Fruit fly (Drosophila melanogaster): ENCODE results near the gene CG3246.

The CG3246 gene

DNA sequence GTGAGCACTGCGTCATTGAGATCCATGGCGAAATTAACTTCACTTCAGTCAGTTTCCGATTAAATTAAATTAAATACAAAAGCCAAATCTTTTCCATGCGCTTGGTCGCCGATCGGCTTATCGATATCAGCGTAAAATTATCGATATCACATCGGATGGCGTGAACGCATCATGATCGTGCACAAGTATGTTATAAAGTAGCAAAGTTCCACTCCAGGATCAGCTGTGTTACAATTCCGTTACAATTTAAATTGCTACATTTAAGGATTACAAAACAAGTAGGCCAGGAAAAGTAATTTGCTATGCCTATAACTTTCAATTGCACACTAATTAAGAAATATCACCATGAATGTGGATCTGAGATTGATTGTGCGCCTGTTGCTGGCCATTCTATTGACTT lies 8.1 kb upstream of the CG3246 start, which contains the start of the genes Pif1 and CG31776 (continued):
- TF ChIP-seq nmo (GFP tag; optimal IDR thresholded peaks at IDR 0.05), result peak; percentile 29
- no peak for TF ChIP-seq ci (GFP tag; IDR thresholded peaks at IDR 0.05)
- TF ChIP-seq CG6791 (GFP tag; IDR thresholded peaks at IDR 0.05; ENCODE audit: partially characterized antibody), result peak; percentile 92
- TF ChIP-seq org-1 (GFP tag; optimal IDR thresholded peaks at IDR 0.05), result no peak
- peak; percentile 69 for TF ChIP-seq ssp (GFP tag; IDR thresholded peaks at IDR 0.05)
- TF ChIP-seq chinmo (GFP tag; IDR thresholded peaks at IDR 0.05; ENCODE audit: partially characterized antibody), result peak; percentile 73; the same call in 2 of the 4 replicates
- no peak for TF ChIP-seq CG8281 (tag; optimal IDR thresholded peaks at IDR 0.05)
- TF ChIP-seq CG15073 (GFP tag; optimal IDR thresholded peaks at IDR 0.05), result no peak
- peak; percentile 82 for TF ChIP-seq Med (GFP tag)
- no peak for TF ChIP-seq gsb-n (tag; optimal IDR thresholded peaks at IDR 0.05)
- TF ChIP-seq eyg (GFP tag; optimal IDR thresholded peaks at IDR 0.05), result no peak
- no peak for TF ChIP-seq D19A (tag; optimal IDR thresholded peaks at IDR 0.05)
- TF ChIP-seq hb (GFP tag; IDR thresholded peaks at IDR 0.05; ENCODE audit: partially characterized antibody), result peak; percentile 75; the same call in 2 of the 3 replicates
- no peak for TF ChIP-seq Fer2 (tag; optimal IDR thresholded peaks at IDR 0.05)
- peak; percentile 51 for TF ChIP-seq Ets97D (GFP tag; optimal IDR thresholded peaks at IDR 0.05)
- TF ChIP-seq CG4404 (GFP tag; IDR thresholded peaks at IDR 0.05), result no peak
- no peak for TF ChIP-seq CG17568 (GFP tag; optimal IDR thresholded peaks at IDR 0.05)
- peak; percentile 94 for TF ChIP-seq CG7357 (GFP tag; IDR thresholded peaks at IDR 0.05)
- TF ChIP-seq Antp (GFP tag; optimal IDR thresholded peaks at IDR 0.05), result no peak
- no peak for TF ChIP-seq Max (GFP tag; optimal IDR thresholded peaks at IDR 0.05)
- TF ChIP-seq pita (GFP tag; optimal IDR thresholded peaks at IDR 0.05), result peak; percentile 69
- no peak for TF ChIP-seq Mes4 (GFP tag; optimal IDR thresholded peaks at IDR 0.05)
- no peak for TF ChIP-seq CG4282 (GFP tag; optimal IDR thresholded peaks at IDR 0.05)
- TF ChIP-seq Myb (GFP tag; optimal IDR thresholded peaks at IDR 0.05), result peak; percentile 99
- peak; percentile 76 for TF ChIP-seq Doc3 (GFP tag; IDR thresholded peaks at IDR 0.05; ENCODE audit: partially characterized antibody)
- TF ChIP-seq vfl (GFP tag; optimal IDR thresholded peaks at IDR 0.05), result no peak
- peak; percentile 49 for TF ChIP-seq Sin3A (optimal IDR thresholded peaks at IDR 0.05)
- TF ChIP-seq CTCF (GFP tag; optimal IDR thresholded peaks at IDR 0.05), result peak; percentile 69
- TF ChIP-seq ato (GFP tag; IDR thresholded peaks at IDR 0.05; ENCODE audit: partially characterized antibody), result peak; percentile 79; the same call in 1 of the 2 replicates
- TF ChIP-seq Ssrp (tag; optimal IDR thresholded peaks at IDR 0.05), result no peak
- TF ChIP-seq zen2 (GFP tag; IDR thresholded peaks at IDR 0.05; ENCODE audit: partially characterized antibody), result peak; percentile 92
- TF ChIP-seq seq (GFP tag; IDR thresholded peaks at IDR 0.05), result no peak
- TF ChIP-seq Nf-YB (GFP tag; optimal IDR thresholded peaks at IDR 0.05), result no peak
- no peak for TF ChIP-seq CG9932 (GFP tag; IDR thresholded peaks at IDR 0.05)
- TF ChIP-seq CG7963 (GFP tag; IDR thresholded peaks at IDR 0.05; ENCODE audit: partially characterized antibody), result peak; percentile 66; the same call in 2 of the 3 replicates
- peak; percentile 33 for TF ChIP-seq CG2712 (tag; optimal IDR thresholded peaks at IDR 0.05)
- TF ChIP-seq disco-r (GFP tag; optimal IDR thresholded peaks at IDR 0.05), result no peak
- no peak for TF ChIP-seq Sox102F (GFP tag; optimal IDR thresholded peaks at IDR 0.05)
- TF ChIP-seq ab (GFP tag; optimal IDR thresholded peaks at IDR 0.05), result no peak
- TF ChIP-seq Tbp (GFP tag; optimal IDR thresholded peaks at IDR 0.05), result no peak
- no peak for TF ChIP-seq CG6254 (GFP tag; optimal IDR thresholded peaks at IDR 0.05)
- TF ChIP-seq Opbp (GFP tag; IDR thresholded peaks at IDR 0.05; ENCODE audit: partially characterized antibody), result peak; percentile 91
- peak; percentile 76 for TF ChIP-seq stwl (tag; optimal IDR thresholded peaks at IDR 0.05)
- TF ChIP-seq trem (tag; optimal IDR thresholded peaks at IDR 0.05), result peak; percentile 83
- TF ChIP-seq Ada2b (GFP tag; IDR thresholded peaks at IDR 0.05), result no peak
- no peak for TF ChIP-seq luna (GFP tag; optimal IDR thresholded peaks at IDR 0.05)
- no peak for TF ChIP-seq CG8765 (GFP tag; IDR thresholded peaks at IDR 0.05)
- TF ChIP-seq Scr (GFP tag; IDR thresholded peaks at IDR 0.05; ENCODE audit: partially characterized antibody), result peak; percentile 83
- TF ChIP-seq sna (GFP tag; IDR thresholded peaks at IDR 0.05; ENCODE audit: partially characterized antibody), result peak; percentile 73
- TF ChIP-seq CG10462 (GFP tag; optimal IDR thresholded peaks at IDR 0.05), result no peak
- TF ChIP-seq bcd (GFP tag; optimal IDR thresholded peaks at IDR 0.05), result peak; percentile 1
